Fruit fly (Drosophila melanogaster) whole organism, prepupa: Measurements from ENCODE around the gene CG3698.

Experiments used
- CG8632 ChIP-seq: fragments of 200-800 bp; sonication (Bioruptor generic); optimal IDR thresholded peaks from 3 replicates; lab custom pipeline; 2016; ENCODE audit warnings: missing biosample characterization, missing genetic modification characterization
- Eip78C ChIP-seq: fragments of 200-800 bp; sonication (Bioruptor generic); peaks from one replicate; lab custom pipeline; 2016; ENCODE audit warnings: missing biosample characterization, missing genetic modification characterization
- Eip93F ChIP-seq: fragments of 200-800 bp; sonication (Bioruptor generic); optimal IDR thresholded peaks from 2 replicates; lab custom pipeline; 2016; ENCODE audit warnings: missing biosample characterization, mild to moderate bottlenecking, missing genetic modification characterization
- Met ChIP-seq: fragments of 200-800 bp; sonication (Bioruptor generic); optimal IDR thresholded peaks from 3 replicates; lab custom pipeline; 2016; ENCODE audit warnings: missing biosample characterization, missing genetic modification characterization
- OdsH ChIP-seq: fragments of 200-800 bp; sonication (Bioruptor generic); optimal IDR thresholded peaks from 3 replicates; lab custom pipeline; 2016; ENCODE audit warnings: missing biosample characterization, missing genetic modification characterization
- Smox ChIP-seq: fragments of 200-800 bp; sonication (Bioruptor generic); optimal IDR thresholded peaks from 3 replicates; lab custom pipeline; 2016; ENCODE audit warnings: missing biosample characterization, missing genetic modification characterization
- topi ChIP-seq: fragments of 200-800 bp; sonication (Bioruptor generic); optimal IDR thresholded peaks from 3 replicates; lab custom pipeline; 2016; ENCODE audit warnings: missing biosample characterization, missing genetic modification characterization

dm6 chr3L:20837040-20837830 is 39.1 kb upstream of the CG3698 start, which contains the start of gene CG13255:
- TF ChIP-seq topi (peak; percentile 9), Eip93F (GFP tag; lab: Kevin White, UChicago) (peak; percentile 18), Eip78C (GFP tag; lab: Kevin White, UChicago) (peak; percentile 48), CG8632 (GFP tag; lab: Kevin White, UChicago) (no peak), Smox (no peak), Met (GFP tag; lab: Kevin White, UChicago) (peak; percentile 15), OdsH (GFP tag; lab: Kevin White, UChicago) (no peak)
